Worm (Caenorhabditis elegans): ENCODE results near the gene T24H7.2.
A peak's percentile ranks its signal among the peaks of the same experiment; 100 is the strongest.

The T24H7.2 gene

ce11 chrII:6290047-6290582 lies 43.0 kb downstream of the T24H7.2 start, which contains the start of gene upb-1 (continued):
- TF ChIP-seq lsy-2 (tag; optimal IDR thresholded peaks at IDR 0.05) = peak; percentile 42 to 67
- TF ChIP-seq fkh-10 (GFP tag; optimal IDR thresholded peaks at IDR 0.05) = no peak
- TF ChIP-seq fkh-4 (tag; optimal IDR thresholded peaks at IDR 0.05; ENCODE audit: borderline replicate concordance) = no peak
- TF ChIP-seq ceh-8 (GFP tag; optimal IDR thresholded peaks at IDR 0.05) = no peak
- no peak for TF ChIP-seq sup-37 (GFP tag; optimal IDR thresholded peaks at IDR 0.05)
- TF ChIP-seq C34B4.2 (tag; optimal IDR thresholded peaks at IDR 0.05) = no peak
- peak; percentile 3 for TF ChIP-seq nhr-47 (tag; optimal IDR thresholded peaks at IDR 0.05)
- no peak for TF ChIP-seq unc-98 (GFP tag; IDR thresholded peaks at IDR 0.05)
- no peak for TF ChIP-seq lin-35 (GFP tag; optimal IDR thresholded peaks at IDR 0.05)
- no peak for TF ChIP-seq skn-1 (tag; optimal IDR thresholded peaks at IDR 0.05)
- TF ChIP-seq nhr-20 (tag; optimal IDR thresholded peaks at IDR 0.05) = peak; percentile 52
- TF ChIP-seq mef-2 (tag; optimal IDR thresholded peaks at IDR 0.05) = no peak
- TF ChIP-seq swsn-7 (tag; optimal IDR thresholded peaks at IDR 0.05) = peak; percentile 7
- TF ChIP-seq grh-1 (GFP tag; IDR thresholded peaks at IDR 0.05) = no peak
- no peak for TF ChIP-seq nhr-28 (tag; optimal IDR thresholded peaks at IDR 0.05)
- TF ChIP-seq nhr-85 (tag) = no peak
- no peak for TF ChIP-seq xbp-1 (tag; optimal IDR thresholded peaks at IDR 0.05)
- TF ChIP-seq aha-1 (tag; optimal IDR thresholded peaks at IDR 0.05) = no peak
- peak; percentile 82 for TF ChIP-seq nhr-71 (tag; optimal IDR thresholded peaks at IDR 0.05)
- no peak for TF ChIP-seq vab-15 (tag; optimal IDR thresholded peaks at IDR 0.05)
- TF ChIP-seq lin-15B (tag; optimal IDR thresholded peaks at IDR 0.05) = no peak
- no peak for TF ChIP-seq nhr-12 (tag; optimal IDR thresholded peaks at IDR 0.05)
- no peak for TF ChIP-seq alr-1 (tag; optimal IDR thresholded peaks at IDR 0.05; ENCODE audit: borderline replicate concordance)
- no peak for TF ChIP-seq ceh-88 (GFP tag; IDR thresholded peaks at IDR 0.05)
- TF ChIP-seq C16A3.4 (tag; optimal IDR thresholded peaks at IDR 0.05) = no peak
- TF ChIP-seq pax-3 (tag; optimal IDR thresholded peaks at IDR 0.05) = no peak
- peak; percentile 32 for TF ChIP-seq elt-2 (tag; optimal IDR thresholded peaks at IDR 0.05)
- TF ChIP-seq nhr-77 (tag; optimal IDR thresholded peaks at IDR 0.05) = no peak
- TF ChIP-seq jun-1 (tag; optimal IDR thresholded peaks at IDR 0.05) = no peak
- no peak for TF ChIP-seq nhr-237 (tag; optimal IDR thresholded peaks at IDR 0.05)
- no peak for TF ChIP-seq dsc-1 (tag; optimal IDR thresholded peaks at IDR 0.05)
- TF ChIP-seq isw-1 (GFP tag; IDR thresholded peaks at IDR 0.05) = no peak
- TF ChIP-seq lin-39 (tag; optimal IDR thresholded peaks at IDR 0.05) = no peak
- TF ChIP-seq ama-1 (optimal IDR thresholded peaks at IDR 0.05) = no peak
- TF ChIP-seq nhr-19 (GFP tag; conservative IDR thresholded peaks at IDR 0.05) = peak; percentile 64

- TF ChIP-seq sox-4 (tag; optimal IDR thresholded peaks at IDR 0.05) (no peak), lir-3 (tag; optimal IDR thresholded peaks at IDR 0.05; ENCODE audit: poor library complexity) (no peak), nhr-76 (tag; optimal IDR thresholded peaks at IDR 0.05) (no peak), hlh-17 (GFP tag; optimal IDR thresholded peaks at IDR 0.05; ENCODE audit: borderline replicate concordance) (no peak), F16B12.6 (tag; optimal IDR thresholded peaks at IDR 0.05) (no peak), skn-1 (tag; optimal IDR thresholded peaks at IDR 0.05) (no peak), ceh-63 (GFP tag; optimal IDR thresholded peaks at IDR 0.05) (no peak), nhr-47 (tag; optimal IDR thresholded peaks at IDR 0.05) (no peak), unc-98 (GFP tag; IDR thresholded peaks at IDR 0.05) (no peak), pqm-1 (tag; optimal IDR thresholded peaks at IDR 0.05) (no peak)
Measured at ce11 chrII:6292527-6292926, 45.4 kb downstream of the T24H7.2 start, which contains the start of gene nyn-3. TSS of gene nyn-3 (minus strand) at chrII:6292627.

Data from whole organism, L1 larva.